Fruit fly (Drosophila melanogaster): ENCODE data around the gene Cpr72Eb.

DNA sequence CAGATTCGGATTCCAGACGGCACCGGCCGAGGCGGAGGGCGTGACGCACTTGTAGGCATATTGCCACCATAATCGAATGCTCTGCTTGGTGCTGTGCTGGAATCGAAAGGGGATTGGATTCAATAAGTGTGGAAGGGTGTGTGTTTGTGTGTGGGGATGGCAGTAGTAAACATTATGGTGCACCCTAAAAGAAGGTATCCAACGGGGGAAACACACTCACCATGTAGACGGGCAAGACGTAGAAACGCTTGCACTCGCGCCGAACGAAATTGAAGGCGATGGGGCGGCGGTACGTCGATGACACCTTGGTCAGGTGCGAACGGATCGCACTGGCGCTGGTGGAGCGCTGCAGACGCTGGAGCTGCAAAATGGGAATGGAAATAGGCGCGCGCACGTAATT lies 26.6 kb downstream of the Cpr72Eb start:
- no peak for TF ChIP-seq Myc (optimal IDR thresholded peaks at IDR 0.05)
- no peak for TF ChIP-seq insv (optimal IDR thresholded peaks at IDR 0.05)

All from Kc167 (cell line).